Worm (Caenorhabditis elegans) whole organism, early embryonic: ENCODE data around the gene air-1.

Experiments
- B0310.2 ChIP-seq: sonication (generic microtip); optimal IDR thresholded peaks from 2 replicates; lab custom pipeline; 2016; ENCODE audit warnings: mild to moderate bottlenecking, missing genetic modification characterization, missing compliant biosample characterization
- F13C5.2 ChIP-seq: sonication (generic microtip); optimal IDR thresholded peaks from 2 replicates; lab custom pipeline; 2017; ENCODE audit warnings: mild to moderate bottlenecking, missing genetic modification characterization, inconsistent platforms, missing compliant biosample characterization
- aly-1 ChIP-seq: sonication (generic microtip); optimal IDR thresholded peaks from 2 replicates; lab custom pipeline; 2016; ENCODE audit warnings: missing genetic modification characterization, missing compliant biosample characterization
- ama-1 ChIP-seq: fragments of 150-350 bp; optimal IDR thresholded peaks from 2 replicates; lab custom pipeline; 2014
- ceh-13 ChIP-seq: fragments of 200-800 bp; sonication (Bioruptor generic); optimal IDR thresholded peaks from 2 replicates; lab custom pipeline; 2018; ENCODE audit warnings: mild to moderate bottlenecking, missing genetic modification characterization, missing compliant biosample characterization
- ceh-36 ChIP-seq: sonication (generic microtip); optimal IDR thresholded peaks from 2 replicates; lab custom pipeline; 2016; ENCODE audit warnings: missing genetic modification characterization, inconsistent platforms, missing compliant biosample characterization
- ets-7 ChIP-seq: sonication (generic microtip); optimal IDR thresholded peaks from 2 replicates; lab custom pipeline; 2016; ENCODE audit warnings: missing genotype, missing genetic modification characterization, missing compliant biosample characterization
- flt-1 ChIP-seq: fragments of 200-800 bp; sonication (Bioruptor generic); IDR thresholded peaks from 2 replicates; pipeline ENCODE4 v1.3.6; 2022; ENCODE audit warnings: missing genetic modification characterization, missing compliant biosample characterization
- hmbx-1 ChIP-seq: sonication (generic microtip); optimal IDR thresholded peaks from 2 replicates; lab custom pipeline; 2016; ENCODE audit warnings: mild to moderate bottlenecking, missing genetic modification characterization, missing compliant biosample characterization
- hmg-4 ChIP-seq: fragments of 200-800 bp; sonication (Bioruptor generic); optimal IDR thresholded peaks from 2 replicates; lab custom pipeline; 2018; ENCODE audit warnings: mild to moderate bottlenecking, missing genetic modification characterization, missing compliant biosample characterization
- hnd-1 ChIP-seq: sonication (generic microtip); optimal IDR thresholded peaks from 2 replicates; lab custom pipeline; 2016; ENCODE audit warnings: missing genetic modification characterization, missing compliant biosample characterization
- pes-1 ChIP-seq: fragments of 200-800 bp; sonication (Bioruptor generic); IDR thresholded peaks from 2 replicates; pipeline ENCODE4 v1.3.6; 2022; ENCODE audit warnings: missing genetic modification reagents, missing genetic modification characterization, missing compliant biosample characterization
- scrt-1 ChIP-seq: fragments of 200-800 bp; sonication (Bioruptor generic); IDR thresholded peaks from 2 replicates; pipeline ENCODE4 v1.3.6; 2022; ENCODE audit warnings: missing genetic modification characterization, missing compliant biosample characterization
- sea-1 ChIP-seq: fragments of 200-800 bp; sonication (Bioruptor generic); conservative IDR thresholded peaks from 2 replicates; pipeline ENCODE4 v1.3.6; 2022; ENCODE audit warnings: missing genetic modification characterization, missing compliant biosample characterization
- tbx-11 ChIP-seq: fragments of 200-800 bp; sonication (Bioruptor generic); IDR thresholded peaks from 2 replicates; pipeline ENCODE4 v1.3.6; 2022; ENCODE audit warnings: missing genetic modification characterization, missing compliant biosample characterization
- tbx-37 ChIP-seq: fragments of 200-800 bp; sonication (Bioruptor generic); conservative IDR thresholded peaks from 2 replicates; pipeline ENCODE4 v1.3.6; 2022; ENCODE audit warnings: missing genetic modification reagents, missing genetic modification characterization, missing compliant biosample characterization
- tra-4 ChIP-seq: sonication (generic microtip); optimal IDR thresholded peaks from 2 replicates; lab custom pipeline; 2017; ENCODE audit warnings: missing genetic modification characterization, missing compliant biosample characterization

The air-1 gene

ce11 chrV:8266232-8266631 lies 44.9 kb downstream of the air-1 start, which contains the start of gene F21F8.5:
F21F8.5 (minus strand) TSS chrV:8266332.
- TF ChIP-seq ama-1 (lab: Kevin White, UChicago) (no peak), flt-1 (GFP tag; lab: Robert Waterston, UW) (no peak), F13C5.2 (tag; lab: Kevin White, UChicago) (no peak), scrt-1 (GFP tag; lab: Robert Waterston, UW) (no peak), ceh-13 (no peak), pes-1 (GFP tag; lab: Robert Waterston, UW) (no peak), ets-7 (tag; lab: Kevin White, UChicago) (no peak), hmbx-1 (no peak), tbx-11 (no peak), sea-1 (GFP tag; lab: Robert Waterston, UW) (no peak), B0310.2 (no peak), hnd-1 (tag; lab: Kevin White, UChicago) (no peak), tbx-37 (GFP tag; lab: Robert Waterston, UW) (no peak), tra-4 (tag; lab: Kevin White, UChicago) (no peak), ceh-36 (tag; lab: Kevin White, UChicago) (no peak), hmg-4 (GFP tag; lab: Kevin White, UChicago) (no peak), aly-1 (tag; lab: Kevin White, UChicago) (no peak)

- TF ChIP-seq sea-1 (GFP tag; lab: Robert Waterston, UW) (no peak), hnd-1 (tag; lab: Kevin White, UChicago) (no peak), hmg-4 (GFP tag; lab: Kevin White, UChicago) (no peak), tra-4 (tag; lab: Kevin White, UChicago) (no peak), tbx-11 (no peak), ama-1 (lab: Kevin White, UChicago) (no peak), ets-7 (tag; lab: Kevin White, UChicago) (no peak), B0310.2 (no peak), hmbx-1 (no peak), F13C5.2 (tag; lab: Kevin White, UChicago) (no peak), scrt-1 (GFP tag; lab: Robert Waterston, UW) (no peak)
These were observed 46.0 kb downstream of the air-1 start for ce11 chrV:8267275-8267674.

- TF ChIP-seq ets-7 (tag; lab: Kevin White, UChicago), result no peak
- no peak for TF ChIP-seq ceh-36 (tag; lab: Kevin White, UChicago)
- no peak for TF ChIP-seq F13C5.2 (tag; lab: Kevin White, UChicago)
- TF ChIP-seq sea-1 (GFP tag; lab: Robert Waterston, UW), result no peak
- TF ChIP-seq hmg-4 (GFP tag; lab: Kevin White, UChicago), result no peak
- no peak for TF ChIP-seq tbx-11
- TF ChIP-seq hnd-1 (tag; lab: Kevin White, UChicago), result no peak
- TF ChIP-seq hmbx-1, result no peak
- TF ChIP-seq scrt-1 (GFP tag; lab: Robert Waterston, UW), result no peak
- TF ChIP-seq B0310.2, result no peak
- TF ChIP-seq ceh-13, result no peak
These were observed 47.6 kb downstream of the air-1 start, which contains the start of the genes asp-6 and asp-12 for ce11 chrV:8268902-8269301. asp-6 (minus strand) TSS chrV:8268937. asp-12 (plus strand) TSS chrV:8269210.

ce11 chrV:8269878-8270277 lies 48.6 kb downstream of the air-1 start:
- TF ChIP-seq hmbx-1 (no peak), tbx-37 (GFP tag; lab: Robert Waterston, UW) (no peak), sea-1 (GFP tag; lab: Robert Waterston, UW) (no peak), F13C5.2 (tag; lab: Kevin White, UChicago) (no peak), pes-1 (GFP tag; lab: Robert Waterston, UW) (no peak), ceh-13 (no peak), hnd-1 (tag; lab: Kevin White, UChicago) (no peak), tbx-11 (no peak), scrt-1 (GFP tag; lab: Robert Waterston, UW) (no peak), ceh-36 (tag; lab: Kevin White, UChicago) (no peak), aly-1 (tag; lab: Kevin White, UChicago) (no peak), B0310.2 (no peak), ets-7 (tag; lab: Kevin White, UChicago) (no peak), tra-4 (tag; lab: Kevin White, UChicago) (no peak)

- no peak for TF ChIP-seq tbx-11
These were observed 50.1 kb downstream of the air-1 start for ce11 chrV:8271395-8271794.

- no peak for TF ChIP-seq F13C5.2 (tag; lab: Kevin White, UChicago)
- TF ChIP-seq aly-1 (tag; lab: Kevin White, UChicago), result no peak
- no peak for TF ChIP-seq tra-4 (tag; lab: Kevin White, UChicago)
- TF ChIP-seq hmg-4 (GFP tag; lab: Kevin White, UChicago), result no peak
- no peak for TF ChIP-seq tbx-37 (GFP tag; lab: Robert Waterston, UW)
- no peak for TF ChIP-seq scrt-1 (GFP tag; lab: Robert Waterston, UW)
- no peak for TF ChIP-seq hmbx-1
- no peak for TF ChIP-seq hnd-1 (tag; lab: Kevin White, UChicago)
- TF ChIP-seq tbx-11, result no peak
- no peak for TF ChIP-seq ceh-13
- TF ChIP-seq B0310.2, result no peak
- no peak for TF ChIP-seq ama-1 (lab: Kevin White, UChicago)
- no peak for TF ChIP-seq sea-1 (GFP tag; lab: Robert Waterston, UW)
- no peak for TF ChIP-seq pes-1 (GFP tag; lab: Robert Waterston, UW)
- TF ChIP-seq ceh-36 (tag; lab: Kevin White, UChicago), result no peak
- no peak for TF ChIP-seq flt-1 (GFP tag; lab: Robert Waterston, UW)
- TF ChIP-seq ets-7 (tag; lab: Kevin White, UChicago), result no peak
These were observed 50.7 kb downstream of the air-1 start, which contains the start of gene asp-5 for ce11 chrV:8271995-8272394. asp-5 (plus strand) TSS chrV:8272385.
